Worm (Caenorhabditis elegans): ENCODE data around the gene pqn-70.

DNA sequence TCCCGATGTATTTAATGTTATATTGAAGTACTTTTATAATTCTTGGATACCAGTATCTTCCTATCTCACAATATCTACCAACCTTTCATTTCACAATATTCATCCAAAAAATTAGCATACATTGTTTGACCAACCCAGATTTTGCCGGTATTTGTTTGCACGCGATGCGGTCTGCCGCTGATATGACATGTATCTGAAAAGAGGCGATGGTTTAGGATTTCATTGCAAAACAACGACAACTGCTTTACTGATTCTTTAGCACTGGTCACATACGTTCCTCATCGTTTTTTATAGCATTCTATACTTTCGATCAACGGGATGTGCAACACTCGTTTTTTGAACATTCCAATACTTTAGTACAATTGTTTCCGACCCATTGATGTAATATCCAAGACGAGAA is 19.3 kb upstream of the pqn-70 start, which contains the start of gene mam-4:
- no peak for TF ChIP-seq ceh-36 (tag; optimal IDR thresholded peaks at IDR 0.05)
- TF ChIP-seq flt-1 (GFP tag; IDR thresholded peaks at IDR 0.05) = no peak
- TF ChIP-seq hmg-4 (GFP tag; optimal IDR thresholded peaks at IDR 0.05) = no peak
- no peak for TF ChIP-seq ama-1 (optimal IDR thresholded peaks at IDR 0.05)
- TF ChIP-seq F13C5.2 (tag; optimal IDR thresholded peaks at IDR 0.05) = no peak
- no peak for TF ChIP-seq tbx-11 (GFP tag; IDR thresholded peaks at IDR 0.05)
- TF ChIP-seq tra-4 (tag; optimal IDR thresholded peaks at IDR 0.05) = no peak
- TF ChIP-seq ets-7 (tag; optimal IDR thresholded peaks at IDR 0.05) = no peak
- no peak for TF ChIP-seq tbx-37 (GFP tag; conservative IDR thresholded peaks at IDR 0.05)
- no peak for TF ChIP-seq B0310.2 (tag; optimal IDR thresholded peaks at IDR 0.05)
- TF ChIP-seq sea-1 (GFP tag; conservative IDR thresholded peaks at IDR 0.05) = no peak
- no peak for TF ChIP-seq aly-1 (tag; optimal IDR thresholded peaks at IDR 0.05)
- no peak for TF ChIP-seq ceh-13 (GFP tag; optimal IDR thresholded peaks at IDR 0.05)
